Fruit fly (Drosophila melanogaster): Measurements from ENCODE around the gene CG8952.
"Not testable (repeated sequence)": the region's sequence is repeated elsewhere in the genome, so short reads cannot be mapped to it uniquely, and the experiment has no call there.

The CG8952 gene

dm6 chrX:15766395-15766866 is at the start of gene CG8952:
Gene CG8952, minus strand, starts transcription at chrX:15766445.
- TF ChIP-seq CG17801 (GFP tag; optimal IDR thresholded peaks at IDR 0.05; ENCODE audit: partially characterized antibody), result no peak

- TF ChIP-seq CG17801 (GFP tag; optimal IDR thresholded peaks at IDR 0.05; ENCODE audit: partially characterized antibody), result no peak
These were observed 48.2 kb upstream of the CG8952 start for dm6 chrX:15814485-15814884.

- no peak for TF ChIP-seq CG17801 (GFP tag; optimal IDR thresholded peaks at IDR 0.05; ENCODE audit: partially characterized antibody)
These were observed 47.0 kb upstream of the CG8952 start for dm6 chrX:15813224-15813623.

- TF ChIP-seq CG17801 (GFP tag; optimal IDR thresholded peaks at IDR 0.05; ENCODE audit: partially characterized antibody), result no peak
These were observed 46.4 kb upstream of the CG8952 start for dm6 chrX:15812615-15812995.

dm6 chrX:15811666-15812614 is 45.7 kb upstream of the CG8952 start:
- peak; percentile 84 for TF ChIP-seq CG17801 (GFP tag; optimal IDR thresholded peaks at IDR 0.05; ENCODE audit: partially characterized antibody)

dm6 chrX:15809255-15809654 is 43.0 kb upstream of the CG8952 start, which contains the start of gene CG8509:
Gene CG8509, plus strand, starts transcription at chrX:15809555.
- no peak for TF ChIP-seq CG17801 (GFP tag; optimal IDR thresholded peaks at IDR 0.05; ENCODE audit: partially characterized antibody)

dm6 chrX:15807915-15808314 is 41.7 kb upstream of the CG8952 start:
- TF ChIP-seq CG17801 (GFP tag; optimal IDR thresholded peaks at IDR 0.05; ENCODE audit: partially characterized antibody), result no peak

- TF ChIP-seq CG17801 (GFP tag; optimal IDR thresholded peaks at IDR 0.05; ENCODE audit: partially characterized antibody), result no peak
These were observed 39.3 kb upstream of the CG8952 start for dm6 chrX:15805523-15805922.

- TF ChIP-seq CG17801 (GFP tag; optimal IDR thresholded peaks at IDR 0.05; ENCODE audit: partially characterized antibody), result no peak
These were observed 38.5 kb upstream of the CG8952 start for dm6 chrX:15804790-15805189.

- TF ChIP-seq CG17801 (GFP tag; optimal IDR thresholded peaks at IDR 0.05; ENCODE audit: partially characterized antibody), result no peak
These were observed 37.7 kb upstream of the CG8952 start, which contains the start of the genes PGRP-LE and sd for dm6 chrX:15803764-15804563. Gene PGRP-LE, minus strand, starts transcription at chrX:15803880. Gene sd, plus strand, starts transcription at chrX:15804370.

- TF ChIP-seq CG17801 (GFP tag; optimal IDR thresholded peaks at IDR 0.05; ENCODE audit: partially characterized antibody), result peak; percentile 6
These were observed 36.8 kb upstream of the CG8952 start for dm6 chrX:15802880-15803650.

- not testable (repeated sequence) for TF ChIP-seq CG17801 (GFP tag; optimal IDR thresholded peaks at IDR 0.05; ENCODE audit: partially characterized antibody)
These were observed 32.9 kb upstream of the CG8952 start, which contains the start of the genes sordd2 and CG15602 for dm6 chrX:15799085-15799557. Gene sordd2, minus strand, starts transcription at chrX:15799162. Gene CG15602, plus strand, starts transcription at chrX:15799426.

- not testable (repeated sequence) for TF ChIP-seq CG17801 (GFP tag; optimal IDR thresholded peaks at IDR 0.05; ENCODE audit: partially characterized antibody)
These were observed 29.8 kb upstream of the CG8952 start, which contains the start of gene sordd1 for dm6 chrX:15795951-15796443. Gene sordd1, minus strand, starts transcription at chrX:15796028.
